Fruit fly (Drosophila melanogaster) whole organism, embryonic: ENCODE results near the gene CG15514.
A peak's percentile ranks its signal among the peaks of the same experiment; 100 is the strongest.

Experiments used
- Asciz ChIP-seq: fragments of 200-800 bp; sonication (Bioruptor generic); optimal IDR thresholded peaks from 2 replicates; lab custom pipeline; 2017; ENCODE audit warnings: missing biosample characterization, mild to moderate bottlenecking, missing genetic modification characterization, missing genetic modification reagents
- CG10543 ChIP-seq: fragments of 200-800 bp; sonication (Bioruptor generic); optimal IDR thresholded peaks from 3 replicates; lab custom pipeline; 2017; ENCODE audit warnings: missing biosample characterization, mild to moderate bottlenecking, missing genetic modification characterization, moderate library complexity
- CG12104 ChIP-seq: fragments of 200-800 bp; sonication (Bioruptor generic); optimal IDR thresholded peaks from 3 replicates; lab custom pipeline; 2016; ENCODE audit warnings: missing biosample characterization, missing genetic modification characterization
- CG12769 ChIP-seq: fragments of 200-800 bp; sonication (Bioruptor generic); optimal IDR thresholded peaks from 2 replicates; lab custom pipeline; 2019; ENCODE audit warnings: missing biosample characterization, mild to moderate bottlenecking, missing genetic modification characterization, moderate library complexity
- CG13287 ChIP-seq: fragments of 200-800 bp; sonication (Bioruptor generic); IDR thresholded peaks from 2 replicates; pipeline ENCODE4 v1.3.6; 2022; ENCODE audit warnings: missing biosample characterization, missing genetic modification characterization; ENCODE audit not compliant: partially characterized antibody
- CG13624 ChIP-seq: fragments of 200-800 bp; sonication (Bioruptor generic); optimal IDR thresholded peaks from 2 replicates; lab custom pipeline; 2016; ENCODE audit warnings: missing biosample characterization, missing genetic modification characterization
- CG18619 ChIP-seq: fragments of 200-800 bp; sonication (Bioruptor generic); optimal IDR thresholded peaks from 3 replicates; lab custom pipeline; 2017; ENCODE audit warnings: missing biosample characterization, mild to moderate bottlenecking, missing genetic modification characterization
- CG2116 ChIP-seq: fragments of 200-800 bp; sonication (Bioruptor generic); optimal IDR thresholded peaks from 3 replicates; lab custom pipeline; 2018; ENCODE audit warnings: missing biosample characterization, mild to moderate bottlenecking, missing genetic modification characterization
- CG4617 ChIP-seq: fragments of 200-800 bp; sonication (Bioruptor generic); optimal IDR thresholded peaks from 3 replicates; lab custom pipeline; 2016; ENCODE audit warnings: missing biosample characterization, missing genetic modification characterization, borderline replicate concordance
- CG7372 ChIP-seq: fragments of 200-800 bp; sonication (Bioruptor generic); IDR thresholded peaks from 2 replicates; pipeline ENCODE4 v1.3.6; 2022; ENCODE audit warnings: missing biosample characterization, missing genetic modification characterization
- CG8089 ChIP-seq: fragments of 200-800 bp; sonication (Bioruptor generic); optimal IDR thresholded peaks from 3 replicates; lab custom pipeline; 2016; ENCODE audit warnings: missing biosample characterization, missing genetic modification characterization
- CG9797 ChIP-seq: fragments of 200-800 bp; sonication (Bioruptor generic); optimal IDR thresholded peaks from 3 replicates; lab custom pipeline; 2018; ENCODE audit warnings: missing biosample characterization, mild to moderate bottlenecking, missing genetic modification characterization
- CkIIα-i1 ChIP-seq: fragments of 200-800 bp; sonication (Bioruptor generic); IDR thresholded peaks from 2 replicates; pipeline ENCODE4 v1.3.6; 2022; ENCODE audit warnings: missing biosample characterization, missing genetic modification characterization
- D19A ChIP-seq: fragments of 200-800 bp; optimal IDR thresholded peaks from 3 replicates; lab custom pipeline; 2019; ENCODE audit warnings: missing biosample characterization, mild to moderate bottlenecking, missing genetic modification characterization, moderate library complexity
- D19B ChIP-seq: fragments of 200-800 bp; sonication (Bioruptor generic); optimal IDR thresholded peaks from 2 replicates; lab custom pipeline; 2017; ENCODE audit warnings: missing biosample characterization, mild to moderate bottlenecking, missing genetic modification characterization
- Deaf1 ChIP-seq: fragments of 200-800 bp; optimal IDR thresholded peaks from 3 replicates; lab custom pipeline; 2019; ENCODE audit warnings: missing biosample characterization, mild to moderate bottlenecking, missing genetic modification characterization, moderate library complexity
- Dip3 ChIP-seq: fragments of 200-800 bp; sonication (Bioruptor generic); optimal IDR thresholded peaks from 3 replicates; lab custom pipeline; 2016; ENCODE audit warnings: missing biosample characterization, missing genetic modification characterization
- Dref ChIP-seq: fragments of 200-800 bp; sonication (Bioruptor generic); IDR thresholded peaks from 2 replicates; pipeline ENCODE4 v1.3.6; 2022; ENCODE audit warnings: missing biosample characterization, missing genetic modification characterization
- Drgx ChIP-seq: fragments of 200-800 bp; sonication (Bioruptor generic); IDR thresholded peaks from 2 replicates; pipeline ENCODE4 v1.3.6; 2022; ENCODE audit warnings: missing biosample characterization, missing genetic modification characterization
- Eip74EF ChIP-seq, 2 experiments: fragments of 200-800 bp in 1 of 2; fragments of >200 bp in 1 of 2; sonication (Bioruptor generic) in 1 of 2; optimal IDR thresholded peaks; 2 replicates each; lab custom pipeline; 2017 to 2019; ENCODE audit warnings: missing biosample characterization in 2 of 2, missing genetic modification characterization in 2 of 2, mild to moderate bottlenecking in 1 of 2, moderate library complexity in 1 of 2
- Ets65A ChIP-seq: fragments of 200-800 bp; sonication (Bioruptor generic); peaks from one replicate; lab custom pipeline; 2016; ENCODE audit warnings: missing biosample characterization, missing genetic modification characterization
- Gsc ChIP-seq: fragments of 200-800 bp; sonication (Bioruptor generic); IDR thresholded peaks from 2 replicates; pipeline ENCODE4 v1.3.6; 2022; ENCODE audit warnings: missing biosample characterization, missing genetic modification characterization
- Hmx ChIP-seq: fragments of 200-800 bp; sonication (Bioruptor generic); optimal IDR thresholded peaks from 2 replicates; lab custom pipeline; 2016; ENCODE audit warnings: missing biosample characterization, missing genetic modification characterization
- Hr51 ChIP-seq, 2 experiments: fragments of 200-800 bp; sonication (Bioruptor generic); optimal IDR thresholded peaks; 2 replicates in 1 of 2; 3 replicates in 1 of 2; lab custom pipeline; 2016 to 2018; ENCODE audit warnings: missing biosample characterization in 2 of 2, missing genetic modification characterization in 2 of 2, mild to moderate bottlenecking in 1 of 2, moderate library complexity in 1 of 2
- MESR4 ChIP-seq: fragments of 200-800 bp; sonication (Bioruptor generic); optimal IDR thresholded peaks from 2 replicates; lab custom pipeline; 2018; ENCODE audit warnings: missing biosample characterization, mild to moderate bottlenecking, missing genetic modification characterization, moderate library complexity
- Nf-YB ChIP-seq: fragments of 200-800 bp; sonication (Bioruptor generic); optimal IDR thresholded peaks from 3 replicates; lab custom pipeline; 2019; ENCODE audit warnings: missing biosample characterization, mild to moderate bottlenecking, missing genetic modification characterization, moderate library complexity
- Sry-δ ChIP-seq: fragments of 200-800 bp; sonication (Bioruptor generic); optimal IDR thresholded peaks from 2 replicates; lab custom pipeline; 2016; ENCODE audit warnings: missing biosample characterization, missing genetic modification characterization
- Usf ChIP-seq: fragments of 200-800 bp; sonication (Bioruptor generic); optimal IDR thresholded peaks from 2 replicates; lab custom pipeline; 2017; ENCODE audit warnings: missing genotype, missing biosample characterization, missing genetic modification characterization
- caup ChIP-seq: fragments of 200-800 bp; sonication (Bioruptor generic); optimal IDR thresholded peaks from 3 replicates; lab custom pipeline; 2017; ENCODE audit warnings: missing biosample characterization, mild to moderate bottlenecking, missing genetic modification characterization, moderate library complexity; ENCODE audit not compliant: severe bottlenecking
- chif ChIP-seq, 2 experiments: fragments of 200-800 bp; sonication (Bioruptor generic); optimal IDR thresholded peaks; 3 replicates each; lab custom pipeline; 2016; ENCODE audit warnings: missing biosample characterization in 2 of 2, missing genetic modification characterization in 2 of 2
- fru ChIP-seq: fragments of >200 bp; optimal IDR thresholded peaks from 2 replicates; lab custom pipeline; 2017
- gfzf ChIP-seq: fragments of 200-800 bp; sonication (Bioruptor generic); optimal IDR thresholded peaks from 2 replicates; lab custom pipeline; 2016; ENCODE audit warnings: missing biosample characterization, mild to moderate bottlenecking, missing genetic modification characterization, moderate library complexity
- gt ChIP-seq: fragments of 200-800 bp; sonication (Bioruptor generic); IDR thresholded peaks from 2 replicates; pipeline ENCODE4 v1.3.6; 2022; ENCODE audit warnings: missing biosample characterization, missing genetic modification characterization
- h ChIP-seq: fragments of >200 bp; optimal IDR thresholded peaks from 2 replicates; lab custom pipeline; 2017
- ham ChIP-seq: fragments of 200-800 bp; sonication (Bioruptor generic); IDR thresholded peaks from 2 replicates; pipeline ENCODE4 v1.3.6; 2022; ENCODE audit warnings: missing biosample characterization, missing genetic modification characterization
- kni ChIP-seq: fragments of 200-800 bp; sonication (Bioruptor generic); optimal IDR thresholded peaks from 3 replicates; lab custom pipeline; 2017; ENCODE audit warnings: mild to moderate bottlenecking, missing biosample characterization, missing genetic modification reagents, missing genetic modification characterization
- lab ChIP-seq: fragments of 200-800 bp; sonication (Bioruptor generic); optimal IDR thresholded peaks from 3 replicates; lab custom pipeline; 2017; ENCODE audit warnings: missing biosample characterization, missing genetic modification characterization, mild to moderate bottlenecking, moderate library complexity, missing genetic modification reagents
- lbe ChIP-seq: fragments of 200-800 bp; sonication (Bioruptor generic); optimal IDR thresholded peaks from 2 replicates; lab custom pipeline; 2016; ENCODE audit warnings: missing biosample characterization, mild to moderate bottlenecking, missing genetic modification characterization
- lmd ChIP-seq: fragments of 200-800 bp; sonication (Bioruptor generic); IDR thresholded peaks from 2 replicates; pipeline ENCODE4 v1.3.6; 2022; ENCODE audit warnings: missing biosample characterization, missing genetic modification characterization
- nerfin-2 ChIP-seq: fragments of 200-800 bp; sonication (Bioruptor generic); IDR thresholded peaks from 2 replicates; pipeline ENCODE4 v1.3.6; 2022; ENCODE audit warnings: missing biosample characterization, missing genetic modification characterization; ENCODE audit not compliant: partially characterized antibody
- pfk ChIP-seq: fragments of 200-800 bp; sonication (Bioruptor generic); optimal IDR thresholded peaks from 2 replicates; lab custom pipeline; 2018; ENCODE audit warnings: missing biosample characterization, mild to moderate bottlenecking, missing genetic modification characterization, moderate library complexity
- slou ChIP-seq: fragments of 200-800 bp; sonication (Bioruptor generic); optimal IDR thresholded peaks from 3 replicates; lab custom pipeline; 2016; ENCODE audit warnings: missing biosample characterization, missing genetic modification characterization
- slp2 ChIP-seq: fragments of 200-800 bp; sonication (Bioruptor generic); optimal IDR thresholded peaks from 2 replicates; lab custom pipeline; 2016; ENCODE audit warnings: missing biosample characterization, missing genetic modification characterization
- sna ChIP-seq: fragments of 200-800 bp; sonication (Bioruptor generic); IDR thresholded peaks from 2 replicates; pipeline ENCODE4 v1.3.6; 2022; ENCODE audit warnings: missing biosample characterization, missing genetic modification characterization; ENCODE audit not compliant: partially characterized antibody
- so ChIP-seq: fragments of 200-800 bp; sonication (Bioruptor generic); IDR thresholded peaks from 3 replicates; pipeline ENCODE4 v1.3.6; 2022; ENCODE audit warnings: missing biosample characterization, missing genetic modification characterization
- twi ChIP-seq: fragments of 200-800 bp; optimal IDR thresholded peaks from 2 replicates; lab custom pipeline; 2019; ENCODE audit warnings: missing biosample characterization, mild to moderate bottlenecking, missing genetic modification characterization, moderate library complexity

CG15514 gene

dm6 chr3R:29818434-29819268 is 42.6 kb downstream of the CG15514 start, which contains the start of gene neo (continued):
- TF ChIP-seq ham (no peak), chif (GFP tag; optimal IDR thresholded peaks at IDR 0.05; lab: Kevin White, UChicago) (no peak), CG10543 (GFP tag; lab: Kevin White, UChicago) (no peak), CG12769 (no peak)

- TF ChIP-seq MESR4, result no peak
- TF ChIP-seq Ets65A (GFP tag; lab: Kevin White, UChicago), result peak; percentile 30
Observed at dm6 chr3R:29817664-29818063, 43.6 kb downstream of the CG15514 start, which contains the start of gene CG7829. Gene CG7829 (minus strand): TSS chr3R:29817764.

dm6 chr3R:29816266-29816665 is 45.0 kb downstream of the CG15514 start, which contains the start of gene Vps16B:
Gene Vps16B (minus strand): TSS chr3R:29816451.
- no peak for TF ChIP-seq Eip74EF (GFP tag; optimal IDR thresholded peaks at IDR 0.05; lab: Kevin White, UChicago)
- no peak for TF ChIP-seq gt (GFP tag; lab: Robert Waterston, UW)
- no peak for TF ChIP-seq Gsc (GFP tag; lab: Robert Waterston, UW)
- TF ChIP-seq Dref (GFP tag; lab: Robert Waterston, UW), result no peak
- TF ChIP-seq CG13287 (GFP tag; lab: Robert Waterston, UW), result peak; percentile 69
- peak; percentile 15 for TF ChIP-seq Sry-δ (GFP tag; lab: Kevin White, UChicago)
- no peak for TF ChIP-seq D19B (GFP tag; lab: Kevin White, UChicago)
- no peak for TF ChIP-seq caup (GFP tag; lab: Kevin White, UChicago)
- no peak for TF ChIP-seq CG18619
- TF ChIP-seq CG12104 (GFP tag; lab: Kevin White, UChicago), result no peak
- TF ChIP-seq CG2116, result peak; percentile 35
- TF ChIP-seq lab (GFP tag; lab: Kevin White, UChicago), result no peak
- TF ChIP-seq h (lab: Kevin White, UChicago), result no peak
- TF ChIP-seq Asciz (GFP tag; lab: Kevin White, UChicago), result no peak
- no peak for TF ChIP-seq lbe (GFP tag; lab: Kevin White, UChicago)
- TF ChIP-seq kni (GFP tag; lab: Kevin White, UChicago), result no peak
- peak; percentile 58 for TF ChIP-seq CG9797
- no peak for TF ChIP-seq fru (lab: Kevin White, UChicago)
- no peak for TF ChIP-seq so (GFP tag; lab: Robert Waterston, UW)
- no peak for TF ChIP-seq Nf-YB
- no peak for TF ChIP-seq CG13624 (GFP tag; lab: Kevin White, UChicago)
- peak; percentile 68 for TF ChIP-seq CG4617 (GFP tag; lab: Kevin White, UChicago)
- TF ChIP-seq twi (tag; lab: Kevin White, UChicago), result no peak
- TF ChIP-seq CG7372 (GFP tag; lab: Robert Waterston, UW), result no peak
- peak; percentile 77 for TF ChIP-seq gfzf (GFP tag; lab: Kevin White, UChicago)
- no peak for TF ChIP-seq Deaf1 (tag; lab: Kevin White, UChicago)
- TF ChIP-seq D19A (tag; lab: Kevin White, UChicago), result no peak
- TF ChIP-seq CG8089 (GFP tag; lab: Kevin White, UChicago), result no peak
- no peak for TF ChIP-seq Dip3
- no peak for TF ChIP-seq Usf
- TF ChIP-seq lmd, result no peak
- no peak for TF ChIP-seq nerfin-2 (GFP tag; lab: Robert Waterston, UW)
- no peak for TF ChIP-seq pfk (GFP tag; lab: Kevin White, UChicago)
- no peak for TF ChIP-seq slou
- no peak for TF ChIP-seq CkIIα-i1 (GFP tag; lab: Robert Waterston, UW)
- TF ChIP-seq slp2 (GFP tag; lab: Kevin White, UChicago), result no peak
- no peak for TF ChIP-seq Hmx (GFP tag; lab: Kevin White, UChicago)
- no peak for TF ChIP-seq Hr51 (GFP tag; optimal IDR thresholded peaks at IDR 0.05; lab: Kevin White, UChicago)
- TF ChIP-seq Drgx, result no peak
- TF ChIP-seq sna (GFP tag; lab: Robert Waterston, UW), result no peak
